Fruit fly (Drosophila melanogaster) whole organism, prepupa: Measurements from ENCODE around the gene Fer1.
A peak's percentile ranks its signal among the peaks of the same experiment; 100 is the strongest.

Experiments
- Blimp-1 ChIP-seq: fragments of 200-800 bp; sonication (Bioruptor generic); optimal IDR thresholded peaks from 3 replicates; lab custom pipeline; 2017; ENCODE audit warnings: missing biosample characterization, missing genetic modification characterization, mild to moderate bottlenecking, moderate library complexity, missing genetic modification reagents
- CG10669 ChIP-seq: fragments of 200-800 bp; sonication (Bioruptor generic); optimal IDR thresholded peaks from 3 replicates; lab custom pipeline; 2018; ENCODE audit warnings: missing biosample characterization, mild to moderate bottlenecking, missing genetic modification characterization, moderate library complexity
- CG11294 ChIP-seq: fragments of 200-800 bp; sonication (Bioruptor generic); IDR thresholded peaks from 2 replicates; pipeline ENCODE4 v1.3.6; 2022; ENCODE audit warnings: missing biosample characterization, missing genetic modification characterization
- CG11762 ChIP-seq: fragments of 200-800 bp; sonication (Bioruptor generic); optimal IDR thresholded peaks from 3 replicates; lab custom pipeline; 2016; ENCODE audit warnings: missing biosample characterization, missing genetic modification characterization; ENCODE audit not compliant: insufficient read depth
- CG15336 ChIP-seq: fragments of 200-800 bp; sonication (Bioruptor generic); IDR thresholded peaks from 2 replicates; pipeline ENCODE4 v1.3.6; 2022; ENCODE audit warnings: missing biosample characterization, missing genetic modification characterization
- CG1621 ChIP-seq: fragments of 200-800 bp; sonication (Bioruptor generic); optimal IDR thresholded peaks from 3 replicates; lab custom pipeline; 2018; ENCODE audit warnings: missing biosample characterization, mild to moderate bottlenecking, missing genetic modification characterization
- CG16779 ChIP-seq: fragments of 200-800 bp; sonication (Bioruptor generic); optimal IDR thresholded peaks from 3 replicates; lab custom pipeline; 2017; ENCODE audit warnings: missing biosample characterization, mild to moderate bottlenecking, missing genetic modification characterization
- CG3032 ChIP-seq: fragments of 200-800 bp; optimal IDR thresholded peaks from 2 replicates; lab custom pipeline; 2019; ENCODE audit warnings: missing biosample characterization, mild to moderate bottlenecking, missing genetic modification characterization, moderate library complexity
- CG32006 ChIP-seq: fragments of 200-800 bp; sonication (Bioruptor generic); optimal IDR thresholded peaks from 3 replicates; lab custom pipeline; 2017; ENCODE audit warnings: missing biosample characterization, mild to moderate bottlenecking, missing genetic modification characterization
- CG34406 ChIP-seq: fragments of 200-800 bp; sonication (Bioruptor generic); optimal IDR thresholded peaks from 3 replicates; lab custom pipeline; 2016; ENCODE audit warnings: missing biosample characterization, missing genetic modification characterization
- CG6808 ChIP-seq: fragments of 200-800 bp; sonication (Bioruptor generic); optimal IDR thresholded peaks from 3 replicates; lab custom pipeline; 2017; ENCODE audit warnings: missing biosample characterization, missing genetic modification characterization, mild to moderate bottlenecking, moderate library complexity, missing genetic modification reagents
- CG6854 ChIP-seq: fragments of 200-800 bp; sonication (Bioruptor generic); optimal IDR thresholded peaks from 2 replicates; lab custom pipeline; 2017; ENCODE audit warnings: missing biosample characterization, mild to moderate bottlenecking, missing genetic modification characterization
- CG8119 ChIP-seq: fragments of 200-800 bp; sonication (Bioruptor generic); IDR thresholded peaks from 3 replicates; pipeline ENCODE4 v1.3.6; 2022; ENCODE audit warnings: missing biosample characterization, missing genetic modification characterization
- CG8319 ChIP-seq: fragments of 200-800 bp; sonication (Bioruptor generic); optimal IDR thresholded peaks from 3 replicates; lab custom pipeline; 2016; ENCODE audit warnings: missing biosample characterization, missing genetic modification characterization
- CG8632 ChIP-seq: fragments of 200-800 bp; sonication (Bioruptor generic); optimal IDR thresholded peaks from 3 replicates; lab custom pipeline; 2016; ENCODE audit warnings: missing biosample characterization, missing genetic modification characterization
- Eip75B ChIP-seq: fragments of 200-800 bp; sonication (Bioruptor generic); optimal IDR thresholded peaks from 3 replicates; lab custom pipeline; 2016; ENCODE audit warnings: missing biosample characterization, missing genetic modification characterization
- Eip78C ChIP-seq: fragments of 200-800 bp; sonication (Bioruptor generic); peaks from one replicate; lab custom pipeline; 2016; ENCODE audit warnings: missing biosample characterization, missing genetic modification characterization
- Eip93F ChIP-seq: fragments of 200-800 bp; sonication (Bioruptor generic); optimal IDR thresholded peaks from 2 replicates; lab custom pipeline; 2016; ENCODE audit warnings: missing biosample characterization, mild to moderate bottlenecking, missing genetic modification characterization
- Ets21C ChIP-seq: fragments of 200-800 bp; sonication (Bioruptor generic); optimal IDR thresholded peaks from 3 replicates; lab custom pipeline; 2016; ENCODE audit warnings: missing biosample characterization, missing genetic modification characterization
- Ets96B ChIP-seq: fragments of 200-800 bp; optimal IDR thresholded peaks from 2 replicates; lab custom pipeline; 2019; ENCODE audit warnings: missing biosample characterization, mild to moderate bottlenecking, missing genetic modification characterization, moderate library complexity
- Gug ChIP-seq: fragments of 200-800 bp; sonication (Bioruptor generic); IDR thresholded peaks from 2 replicates; pipeline ENCODE4 v1.3.6; 2022; ENCODE audit warnings: missing biosample characterization, missing genetic modification characterization
- Hr38 ChIP-seq: sonication (Bioruptor generic); optimal IDR thresholded peaks from 2 replicates; lab custom pipeline; 2016; ENCODE audit warnings: missing biosample characterization, missing genetic modification characterization
- Hr39 ChIP-seq: fragments of 200-800 bp; sonication (Bioruptor generic); optimal IDR thresholded peaks from 2 replicates; lab custom pipeline; 2016; ENCODE audit warnings: missing biosample characterization, missing genetic modification characterization
- Hr4 ChIP-seq: fragments of 200-800 bp; sonication (Bioruptor generic); optimal IDR thresholded peaks from 3 replicates; lab custom pipeline; 2016; ENCODE audit warnings: missing biosample characterization, missing genetic modification characterization
- Lpt ChIP-seq: fragments of 200-800 bp; sonication (Bioruptor generic); optimal IDR thresholded peaks from 3 replicates; lab custom pipeline; 2016; ENCODE audit warnings: missing biosample characterization, missing genetic modification characterization
- Met ChIP-seq: fragments of 200-800 bp; sonication (Bioruptor generic); optimal IDR thresholded peaks from 3 replicates; lab custom pipeline; 2016; ENCODE audit warnings: missing biosample characterization, missing genetic modification characterization
- OdsH ChIP-seq: fragments of 200-800 bp; sonication (Bioruptor generic); optimal IDR thresholded peaks from 3 replicates; lab custom pipeline; 2016; ENCODE audit warnings: missing biosample characterization, missing genetic modification characterization
- Smox ChIP-seq: fragments of 200-800 bp; sonication (Bioruptor generic); optimal IDR thresholded peaks from 3 replicates; lab custom pipeline; 2016; ENCODE audit warnings: missing biosample characterization, missing genetic modification characterization
- Sox102F ChIP-seq: fragments of 200-800 bp; sonication (Bioruptor generic); optimal IDR thresholded peaks from 2 replicates; lab custom pipeline; 2016; ENCODE audit warnings: missing biosample characterization, mild to moderate bottlenecking, missing genetic modification characterization
- Sox15 ChIP-seq: fragments of 200-800 bp; sonication (Bioruptor generic); optimal IDR thresholded peaks from 3 replicates; lab custom pipeline; 2016; ENCODE audit warnings: missing biosample characterization, missing genetic modification characterization
- achi ChIP-seq: fragments of 200-800 bp; sonication (Bioruptor generic); optimal IDR thresholded peaks from 3 replicates; lab custom pipeline; 2016; ENCODE audit warnings: missing biosample characterization, missing genetic modification characterization
- eg ChIP-seq: fragments of 200-800 bp; sonication (Bioruptor generic); IDR thresholded peaks from 3 replicates; pipeline ENCODE4 v1.3.6; 2022; ENCODE audit warnings: missing biosample characterization, missing genetic modification characterization
- esn ChIP-seq: fragments of 200-800 bp; sonication (Bioruptor generic); optimal IDR thresholded peaks from 2 replicates; lab custom pipeline; 2016; ENCODE audit warnings: missing biosample characterization, mild to moderate bottlenecking, missing genetic modification characterization, moderate library complexity
- fd59A ChIP-seq: fragments of 200-800 bp; sonication (Bioruptor generic); optimal IDR thresholded peaks from 2 replicates; lab custom pipeline; 2017; ENCODE audit warnings: missing biosample characterization, mild to moderate bottlenecking, missing genetic modification characterization, missing genetic modification reagents
- fd85E ChIP-seq: fragments of 200-800 bp; sonication (Bioruptor generic); optimal IDR thresholded peaks from 3 replicates; lab custom pipeline; 2016; ENCODE audit warnings: missing biosample characterization, missing genetic modification characterization
- lz ChIP-seq: fragments of 200-800 bp; sonication (Bioruptor generic); optimal IDR thresholded peaks from 3 replicates; lab custom pipeline; 2016; ENCODE audit warnings: missing biosample characterization, missing genetic modification characterization
- net ChIP-seq: fragments of 200-800 bp; sonication (Bioruptor generic); optimal IDR thresholded peaks from 3 replicates; lab custom pipeline; 2016; ENCODE audit warnings: missing biosample characterization, missing genetic modification characterization
- salr ChIP-seq, 2 experiments: fragments of 200-800 bp; sonication (Bioruptor generic); optimal IDR thresholded peaks; 3 replicates each; lab custom pipeline; 2016 to 2018; ENCODE audit warnings: missing biosample characterization in 2 of 2, missing genetic modification characterization in 2 of 2, mild to moderate bottlenecking in 1 of 2
- ss ChIP-seq, 2 experiments: fragments of 200-800 bp; sonication (Bioruptor generic); optimal IDR thresholded peaks; 2 replicates in 1 of 2; 3 replicates in 1 of 2; lab custom pipeline; 2017 to 2018; ENCODE audit warnings: mild to moderate bottlenecking in 2 of 2, missing biosample characterization in 2 of 2, missing genetic modification characterization in 2 of 2, moderate library complexity in 1 of 2
- svp ChIP-seq: fragments of 200-800 bp; sonication (Bioruptor generic); peaks from one replicate; lab custom pipeline; 2016; ENCODE audit warnings: missing biosample characterization, missing genetic modification characterization
- vri ChIP-seq: fragments of 200-800 bp; sonication (Bioruptor generic); optimal IDR thresholded peaks from 3 replicates; lab custom pipeline; 2016; ENCODE audit warnings: missing biosample characterization, mild to moderate bottlenecking, missing genetic modification characterization

The Fer1 gene

DNA sequence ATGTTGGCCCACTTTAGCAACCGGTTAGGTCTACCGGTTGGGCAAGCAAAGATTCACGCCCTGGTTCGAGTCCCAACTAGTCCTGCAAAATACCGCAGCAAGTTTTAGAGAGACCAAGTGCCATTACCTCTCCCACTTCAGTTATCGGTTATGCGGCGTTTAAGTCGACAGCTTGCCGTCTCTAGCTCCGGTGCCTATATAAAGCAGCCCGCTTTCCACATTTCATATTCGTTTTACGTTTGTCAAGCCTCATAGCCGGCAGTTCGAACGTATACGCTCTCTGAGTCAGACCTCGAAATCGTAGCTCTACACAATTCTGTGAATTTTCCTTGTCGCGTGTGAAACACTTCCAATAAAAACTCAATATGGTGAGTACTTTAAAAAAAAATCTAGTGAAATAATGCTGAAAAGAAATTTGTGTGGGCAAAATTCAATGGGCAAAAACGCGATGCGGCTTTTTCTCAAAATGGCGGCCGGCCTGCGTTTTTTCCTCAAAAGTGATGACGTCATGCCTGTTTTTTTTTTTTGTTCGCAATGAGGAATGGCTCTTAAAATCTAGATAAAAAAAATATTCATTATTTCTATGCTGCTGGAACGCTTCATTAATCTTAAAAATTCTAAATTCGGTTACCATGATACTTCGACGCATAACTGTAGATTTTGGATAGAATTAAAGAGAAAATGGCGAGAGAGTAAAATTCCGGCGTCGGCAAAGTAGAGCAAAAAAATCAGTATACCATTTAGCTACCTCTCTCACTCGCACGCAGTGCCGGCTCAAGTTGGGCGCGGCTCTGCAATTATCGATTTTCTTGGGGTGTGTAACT is 49.4 kb upstream of the Fer1 start, which contains the start of gene alphaTub84B (continued):
- TF ChIP-seq CG15336 (GFP tag; lab: Robert Waterston, UW) (peak; percentile 31; the same call in 1 of the 2 replicates), Blimp-1 (GFP tag; lab: Kevin White, UChicago) (no peak), CG1621 (tag; lab: Kevin White, UChicago) (peak; percentile 54), Ets96B (tag; lab: Kevin White, UChicago) (peak; percentile 8), vri (peak; percentile 87), CG6854 (GFP tag; lab: Kevin White, UChicago) (peak; percentile 75), CG8319 (GFP tag; lab: Kevin White, UChicago) (peak; percentile 19), Sox15 (GFP tag; lab: Kevin White, UChicago) (no peak), Hr38 (GFP tag; lab: Kevin White, UChicago) (no peak), svp (GFP tag; lab: Kevin White, UChicago) (peak; percentile 79), CG32006 (GFP tag; lab: Kevin White, UChicago) (peak; percentile 8), eg (GFP tag; lab: Robert Waterston, UW) (peak; percentile 72; the same call in 2 of the 3 replicates), CG8119 (GFP tag; lab: Robert Waterston, UW) (peak; percentile 33; the same call in 1 of the 3 replicates), Smox (GFP tag; lab: Kevin White, UChicago) (peak; percentile 14), esn (GFP tag; lab: Kevin White, UChicago) (peak; percentile 76), Met (peak; percentile 68), CG6808 (GFP tag; lab: Kevin White, UChicago) (peak; percentile 59), lz (GFP tag; lab: Kevin White, UChicago) (peak; percentile 31), CG11762 (GFP tag; lab: Kevin White, UChicago) (no peak)

DNA sequence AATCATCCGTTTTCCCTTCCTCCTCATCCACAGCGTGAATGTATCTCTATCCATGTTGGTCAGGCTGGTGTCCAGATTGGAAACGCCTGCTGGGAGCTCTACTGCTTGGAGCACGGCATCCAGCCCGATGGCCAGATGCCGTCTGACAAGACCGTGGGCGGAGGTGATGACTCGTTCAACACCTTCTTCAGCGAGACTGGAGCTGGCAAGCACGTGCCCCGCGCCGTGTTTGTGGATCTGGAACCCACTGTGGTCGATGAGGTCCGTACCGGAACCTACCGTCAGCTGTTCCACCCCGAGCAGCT is 48.9 kb upstream of the Fer1 start:
- TF ChIP-seq Eip78C (GFP tag; lab: Kevin White, UChicago), result no peak
- no peak for TF ChIP-seq CG11294 (GFP tag; lab: Robert Waterston, UW)
- TF ChIP-seq CG11762 (GFP tag; lab: Kevin White, UChicago), result no peak
- no peak for TF ChIP-seq ss (GFP tag; optimal IDR thresholded peaks at IDR 0.05; lab: Kevin White, UChicago)
- no peak for TF ChIP-seq Lpt (GFP tag; lab: Kevin White, UChicago)
- no peak for TF ChIP-seq net
- TF ChIP-seq Eip93F, result no peak
- no peak for TF ChIP-seq OdsH (GFP tag; lab: Kevin White, UChicago)
- no peak for TF ChIP-seq CG3032
- no peak for TF ChIP-seq lz (GFP tag; lab: Kevin White, UChicago)
- no peak for TF ChIP-seq Ets96B (tag; lab: Kevin White, UChicago)
- TF ChIP-seq CG1621 (tag; lab: Kevin White, UChicago), result no peak
- TF ChIP-seq Met, result no peak
- no peak for TF ChIP-seq CG10669 (GFP tag; lab: Kevin White, UChicago)
- no peak for TF ChIP-seq CG15336 (GFP tag; lab: Robert Waterston, UW)

DNA sequence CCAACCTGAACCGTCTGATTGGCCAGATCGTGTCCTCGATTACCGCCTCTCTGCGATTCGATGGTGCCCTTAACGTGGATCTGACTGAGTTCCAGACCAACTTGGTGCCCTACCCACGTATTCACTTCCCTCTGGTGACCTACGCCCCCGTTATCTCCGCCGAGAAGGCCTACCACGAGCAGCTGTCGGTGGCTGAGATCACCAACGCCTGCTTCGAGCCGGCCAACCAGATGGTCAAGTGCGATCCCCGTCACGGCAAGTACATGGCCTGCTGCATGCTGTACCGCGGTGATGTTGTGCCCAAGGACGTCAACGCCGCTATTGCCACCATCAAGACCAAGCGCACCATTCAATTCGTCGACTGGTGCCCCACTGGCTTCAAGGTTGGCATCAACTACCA is 48.1 kb upstream of the Fer1 start:
- TF ChIP-seq svp (GFP tag; lab: Kevin White, UChicago) (peak; percentile 79), Sox102F (GFP tag; lab: Kevin White, UChicago) (no peak), salr (GFP tag; optimal IDR thresholded peaks at IDR 0.05; lab: Kevin White, UChicago) (no peak), Hr4 (GFP tag; lab: Kevin White, UChicago) (no peak)

DNA sequence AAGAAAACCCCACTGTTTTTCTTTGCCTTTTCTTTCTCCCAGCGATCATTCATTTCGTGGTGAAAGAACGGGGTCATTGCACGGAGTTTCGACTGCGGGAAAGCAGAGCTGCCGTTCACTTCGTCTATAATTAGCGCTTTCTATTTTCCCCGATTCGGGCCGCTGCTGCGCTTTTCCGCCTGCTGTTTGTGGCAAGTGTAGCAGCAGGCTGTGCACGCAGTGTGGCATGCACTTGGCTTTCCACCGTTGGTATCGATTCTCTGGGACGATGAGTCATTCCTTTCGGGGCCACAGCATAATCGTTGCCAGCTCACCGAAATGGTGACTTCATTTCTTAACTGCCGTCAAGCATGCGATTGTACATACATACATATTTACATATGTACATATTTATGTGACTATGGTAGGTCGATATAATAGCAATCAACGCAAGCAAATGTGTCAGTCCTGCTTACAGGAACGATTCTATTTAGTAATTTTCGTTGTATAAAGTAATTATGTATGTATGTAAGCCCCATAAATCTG is 47.1 kb upstream of the Fer1 start:
- TF ChIP-seq esn (GFP tag; lab: Kevin White, UChicago) (no peak), lz (GFP tag; lab: Kevin White, UChicago) (no peak), Ets21C (GFP tag; lab: Kevin White, UChicago) (no peak), Eip75B (GFP tag; lab: Kevin White, UChicago) (no peak), fd59A (GFP tag; lab: Kevin White, UChicago) (no peak), CG11762 (GFP tag; lab: Kevin White, UChicago) (no peak), CG6808 (GFP tag; lab: Kevin White, UChicago) (no peak), Hr38 (GFP tag; lab: Kevin White, UChicago) (no peak), Gug (GFP tag; lab: Robert Waterston, UW) (no peak), CG8319 (GFP tag; lab: Kevin White, UChicago) (no peak), CG8632 (GFP tag; lab: Kevin White, UChicago) (no peak), CG8119 (GFP tag; lab: Robert Waterston, UW) (0 out of 3 replicates have a peak, but pooled peaks have one; percentile 12), Sox15 (GFP tag; lab: Kevin White, UChicago) (no peak), CG16779 (no peak), fd85E (GFP tag; lab: Kevin White, UChicago) (no peak), CG15336 (GFP tag; lab: Robert Waterston, UW) (peak; percentile 5; the same call in 1 of the 2 replicates), Lpt (GFP tag; lab: Kevin White, UChicago) (peak; percentile 21), Hr39 (GFP tag; lab: Kevin White, UChicago) (no peak), ss (GFP tag; optimal IDR thresholded peaks at IDR 0.05; lab: Kevin White, UChicago) (peak; percentile 3 to 87), svp (GFP tag; lab: Kevin White, UChicago) (peak; percentile 57), achi (GFP tag; lab: Kevin White, UChicago) (no peak), CG34406 (GFP tag; lab: Kevin White, UChicago) (no peak), CG1621 (tag; lab: Kevin White, UChicago) (no peak)
